Fruit fly (Drosophila melanogaster): ENCODE measurements around the gene CG6683.
A peak's percentile ranks its signal among the peaks of the same experiment; 100 is the strongest.

The CG6683 gene

dm6 chr3L:8547104-8547523 lies 32.4 kb upstream of the CG6683 start (continued):
- TF ChIP-seq jumu (GFP tag; optimal IDR thresholded peaks at IDR 0.05) (peak; percentile 56), onecut (GFP tag; IDR thresholded peaks at IDR 0.05) (peak; percentile 65), ato (GFP tag; IDR thresholded peaks at IDR 0.05; ENCODE audit: partially characterized antibody) (no peak), sug (tag; optimal IDR thresholded peaks at IDR 0.05) (peak; percentile 81), hth (optimal IDR thresholded peaks at IDR 0.05) (no peak), gcm2 (GFP tag; optimal IDR thresholded peaks at IDR 0.05) (peak; percentile 37), CG3163 (GFP tag; optimal IDR thresholded peaks at IDR 0.05) (no peak), Asciz (GFP tag; optimal IDR thresholded peaks at IDR 0.05) (peak; percentile 84), Hand (GFP tag; optimal IDR thresholded peaks at IDR 0.05) (peak; percentile 59), CG7928 (GFP tag; optimal IDR thresholded peaks at IDR 0.05) (peak; percentile 71), Bgb (GFP tag; IDR thresholded peaks at IDR 0.05; ENCODE audit: partially characterized antibody) (no peak), phol (tag; optimal IDR thresholded peaks at IDR 0.05) (peak; percentile 89), CG32767 (GFP tag; IDR thresholded peaks at IDR 0.05) (peak; percentile 79), sima (GFP tag; optimal IDR thresholded peaks at IDR 0.05) (no peak), bsh (GFP tag; optimal IDR thresholded peaks at IDR 0.05) (peak in 1 of 2 experiments; percentile 87), grn (GFP tag; optimal IDR thresholded peaks at IDR 0.05) (peak; percentile 22), CG12071 (GFP tag; optimal IDR thresholded peaks at IDR 0.05) (peak; percentile 83), da (GFP tag; optimal IDR thresholded peaks at IDR 0.05) (peak; percentile 44), pzg (GFP tag; optimal IDR thresholded peaks at IDR 0.05) (no peak), CG17612 (GFP tag; IDR thresholded peaks at IDR 0.05) (peak; percentile 73), unpg (GFP tag; optimal IDR thresholded peaks at IDR 0.05) (peak; percentile 92), CG30431 (GFP tag; optimal IDR thresholded peaks at IDR 0.05) (peak; percentile 78), CG11093 (GFP tag; IDR thresholded peaks at IDR 0.05) (peak; percentile 79; the same call in 2 of the 3 replicates), CG12155 (GFP tag; optimal IDR thresholded peaks at IDR 0.05) (peak; percentile 77), CG3407 (GFP tag; optimal IDR thresholded peaks at IDR 0.05) (peak; percentile 80), Stat92E (GFP tag; optimal IDR thresholded peaks at IDR 0.05) (no peak), CG30020 (tag; optimal IDR thresholded peaks at IDR 0.05) (peak; percentile 55), BEAF-32 (GFP tag; optimal IDR thresholded peaks at IDR 0.05) (peak; percentile 2), pum (GFP tag; optimal IDR thresholded peaks at IDR 0.05) (peak; percentile 59), CG17802 (tag; optimal IDR thresholded peaks at IDR 0.05) (peak; percentile 51), CG12299 (tag; optimal IDR thresholded peaks at IDR 0.05) (peak; percentile 88), Hr39 (optimal IDR thresholded peaks at IDR 0.05) (no peak), CG11504 (tag; optimal IDR thresholded peaks at IDR 0.05) (peak; percentile 85), zfh1 (GFP tag; IDR thresholded peaks at IDR 0.05) (peak; percentile 82), CG12769 (tag; optimal IDR thresholded peaks at IDR 0.05) (peak; percentile 85), CG31441 (GFP tag; IDR thresholded peaks at IDR 0.05) (peak; percentile 88), crol (GFP tag; IDR thresholded peaks at IDR 0.05) (peak; percentile 71), CG12744 (GFP tag; optimal IDR thresholded peaks at IDR 0.05) (peak; percentile 49), CG9215 (GFP tag; IDR thresholded peaks at IDR 0.05) (peak; percentile 83), CG5180 (GFP tag; optimal IDR thresholded peaks at IDR 0.05) (peak; percentile 73), CG17385 (GFP tag; optimal IDR thresholded peaks at IDR 0.05) (peak; percentile 87), aop (GFP tag; IDR thresholded peaks at IDR 0.05) (no peak), nmo (GFP tag; optimal IDR thresholded peaks at IDR 0.05) (peak; percentile 90), CG10565 (GFP tag; optimal IDR thresholded peaks at IDR 0.05) (peak; percentile 38), Chrac-16 (GFP tag; optimal IDR thresholded peaks at IDR 0.05) (peak; percentile 76), CG43689 (GFP tag; IDR thresholded peaks at IDR 0.05) (no peak), CG4282 (GFP tag; optimal IDR thresholded peaks at IDR 0.05) (peak; percentile 45), Ets97D (GFP tag; optimal IDR thresholded peaks at IDR 0.05) (peak; percentile 50), CG3838 (GFP tag; optimal IDR thresholded peaks at IDR 0.05) (peak; percentile 69), CG3995 (GFP tag; optimal IDR thresholded peaks at IDR 0.05) (peak; percentile 57), CG11247 (GFP tag; IDR thresholded peaks at IDR 0.05) (peak; percentile 61; the same call in 1 of the 2 replicates)
